Fruit fly (Drosophila melanogaster): ENCODE data around the gene alpha4GT1.

Gene alpha4GT1

DNA sequence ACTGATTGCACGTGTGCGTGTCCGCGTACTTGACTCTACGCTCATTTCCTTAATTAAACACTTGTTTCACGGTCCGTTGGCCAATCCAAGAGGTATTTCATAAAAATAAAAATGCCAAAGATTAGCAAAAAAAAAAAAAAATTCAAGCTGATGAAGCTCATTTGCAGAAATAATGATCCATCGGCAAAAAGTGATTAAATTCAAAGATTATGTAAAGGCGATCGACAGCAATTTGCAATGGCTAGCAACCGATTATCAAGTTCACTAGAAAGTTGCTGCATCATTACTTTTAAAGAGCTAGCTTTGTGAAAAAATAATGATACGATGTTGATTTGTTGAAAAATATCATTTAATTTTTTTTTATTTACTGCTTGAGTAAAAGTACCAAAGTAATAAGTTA is 13.5 kb downstream of the alpha4GT1 start:
- TF ChIP-seq Dfd (GFP tag; optimal IDR thresholded peaks at IDR 0.05) (no peak), Rel (GFP tag; optimal IDR thresholded peaks at IDR 0.05) (no peak), Rel (tag; optimal IDR thresholded peaks at IDR 0.05) (no peak), Vsx2 (GFP tag; optimal IDR thresholded peaks at IDR 0.05; ENCODE audit: partially characterized antibody) (no peak), usp (GFP tag; optimal IDR thresholded peaks at IDR 0.05) (no peak), Mio (GFP tag; optimal IDR thresholded peaks at IDR 0.05) (no peak), psq (GFP tag; optimal IDR thresholded peaks at IDR 0.05) (no peak), sage (GFP tag; optimal IDR thresholded peaks at IDR 0.05) (no peak), pan (optimal IDR thresholded peaks at IDR 0.05) (no peak), ey (GFP tag; optimal IDR thresholded peaks at IDR 0.05) (no peak), Hnf4 (GFP tag; optimal IDR thresholded peaks at IDR 0.05) (no peak), Hr78 (GFP tag; optimal IDR thresholded peaks at IDR 0.05) (no peak), br (GFP tag; optimal IDR thresholded peaks at IDR 0.05) (no peak), GATAd (GFP tag; optimal IDR thresholded peaks at IDR 0.05) (no peak), N (GFP tag; optimal IDR thresholded peaks at IDR 0.05) (no peak), woc (GFP tag; optimal IDR thresholded peaks at IDR 0.05) (no peak), fru (GFP tag; optimal IDR thresholded peaks at IDR 0.05) (no peak), h (GFP tag; optimal IDR thresholded peaks at IDR 0.05) (no peak), CG9705 (GFP tag; optimal IDR thresholded peaks at IDR 0.05) (no peak), tai (GFP tag; optimal IDR thresholded peaks at IDR 0.05) (no peak)

DNA sequence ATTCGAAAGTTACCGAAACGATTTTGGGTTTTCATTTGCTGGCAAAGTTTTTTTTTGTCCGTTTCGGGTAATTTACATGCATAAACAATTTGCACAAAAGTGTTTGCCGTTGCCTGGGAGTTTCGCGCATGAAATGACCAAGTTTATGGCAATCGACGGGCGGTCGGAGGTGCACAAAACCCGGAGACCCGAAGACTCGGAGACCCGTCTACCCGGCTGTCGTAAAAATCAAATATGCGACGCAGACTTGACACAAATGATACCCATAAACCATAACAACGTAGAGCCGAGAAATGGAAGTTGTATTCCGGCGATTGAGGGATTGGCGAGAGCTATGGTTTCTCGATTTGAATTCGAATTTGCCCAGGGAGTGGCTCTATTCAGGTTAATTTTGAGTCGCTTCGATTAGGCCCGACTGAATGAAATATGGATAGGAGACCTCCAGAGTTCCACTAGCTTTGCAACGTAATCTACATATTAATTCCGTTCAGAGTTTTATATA is 16.0 kb downstream of the alpha4GT1 start:
- TF ChIP-seq rgr (GFP tag; optimal IDR thresholded peaks at IDR 0.05): no peak
- TF ChIP-seq CrebA (GFP tag; optimal IDR thresholded peaks at IDR 0.05; ENCODE audit: borderline replicate concordance): no peak
- TF ChIP-seq sv (GFP tag; optimal IDR thresholded peaks at IDR 0.05): no peak
- TF ChIP-seq Dfd (GFP tag; optimal IDR thresholded peaks at IDR 0.05): no peak
- no peak for TF ChIP-seq woc (GFP tag; optimal IDR thresholded peaks at IDR 0.05)
- no peak for TF ChIP-seq Hnf4 (GFP tag; optimal IDR thresholded peaks at IDR 0.05)
- no peak for TF ChIP-seq dmrt93B (GFP tag; optimal IDR thresholded peaks at IDR 0.05)
- no peak for TF ChIP-seq Mio (GFP tag; optimal IDR thresholded peaks at IDR 0.05)
- no peak for TF ChIP-seq pan (optimal IDR thresholded peaks at IDR 0.05)
- no peak for TF ChIP-seq h (GFP tag; optimal IDR thresholded peaks at IDR 0.05)
- no peak for TF ChIP-seq HLH106 (tag; optimal IDR thresholded peaks at IDR 0.05)
- TF ChIP-seq jim (GFP tag; optimal IDR thresholded peaks at IDR 0.05): no peak
- no peak for TF ChIP-seq Myc (optimal IDR thresholded peaks at IDR 0.05)

DNA sequence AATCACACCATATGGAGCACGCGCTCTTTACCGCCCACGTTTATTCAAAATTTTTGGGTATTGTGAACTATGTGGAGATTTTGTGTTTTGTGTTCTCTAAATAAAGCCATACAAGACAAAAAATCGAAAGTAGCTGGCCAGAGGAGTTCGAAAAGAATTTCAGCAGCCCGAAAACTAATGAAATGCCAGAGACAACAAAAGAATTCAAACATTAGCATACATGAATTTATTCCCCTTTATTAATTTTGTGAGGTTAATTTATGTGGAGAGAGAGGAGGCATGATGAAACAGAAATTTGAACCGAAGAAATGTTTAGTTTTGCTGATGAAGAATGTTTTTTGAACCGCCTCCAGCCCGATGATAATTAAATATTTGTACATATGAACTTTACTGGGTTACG is 16.7 kb downstream of the alpha4GT1 start:
- no peak for TF ChIP-seq HLH106 (tag; optimal IDR thresholded peaks at IDR 0.05)
- TF ChIP-seq Vsx2 (GFP tag; optimal IDR thresholded peaks at IDR 0.05; ENCODE audit: partially characterized antibody): no peak
- TF ChIP-seq Mio (GFP tag; optimal IDR thresholded peaks at IDR 0.05): no peak
- no peak for TF ChIP-seq Hnf4 (GFP tag; optimal IDR thresholded peaks at IDR 0.05)
- no peak for TF ChIP-seq pan (optimal IDR thresholded peaks at IDR 0.05)
- no peak for TF ChIP-seq Abd-B (GFP tag; optimal IDR thresholded peaks at IDR 0.05)
- no peak for TF ChIP-seq woc (GFP tag; optimal IDR thresholded peaks at IDR 0.05)
- no peak for TF ChIP-seq sv (GFP tag; optimal IDR thresholded peaks at IDR 0.05)
- no peak for TF ChIP-seq ey (GFP tag; optimal IDR thresholded peaks at IDR 0.05)

DNA sequence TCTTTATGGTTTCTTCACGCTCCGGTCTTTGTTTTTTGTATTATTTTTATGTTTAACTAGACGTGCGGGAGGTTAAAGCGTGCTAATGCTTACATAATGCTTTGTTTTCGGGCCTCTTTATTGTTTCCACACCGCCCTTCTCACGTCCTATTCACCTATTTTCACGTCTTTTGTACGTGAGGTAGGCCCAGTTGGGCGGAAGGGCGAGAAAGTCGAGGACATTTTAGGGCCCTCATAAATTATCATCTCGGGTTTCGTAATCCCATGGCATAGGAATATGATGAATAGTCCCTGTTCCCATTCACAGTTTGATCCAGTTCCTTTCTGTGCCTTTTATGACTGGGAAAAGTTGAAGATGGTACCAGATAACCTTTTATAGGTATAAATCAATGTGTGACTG is 17.5 kb downstream of the alpha4GT1 start:
- TF ChIP-seq usp (GFP tag; optimal IDR thresholded peaks at IDR 0.05) (no peak), Mio (GFP tag; optimal IDR thresholded peaks at IDR 0.05) (no peak), sage (GFP tag; optimal IDR thresholded peaks at IDR 0.05) (no peak), HLH106 (tag; optimal IDR thresholded peaks at IDR 0.05) (no peak), woc (GFP tag; optimal IDR thresholded peaks at IDR 0.05) (no peak), Jra (GFP tag; optimal IDR thresholded peaks at IDR 0.05) (no peak)

DNA sequence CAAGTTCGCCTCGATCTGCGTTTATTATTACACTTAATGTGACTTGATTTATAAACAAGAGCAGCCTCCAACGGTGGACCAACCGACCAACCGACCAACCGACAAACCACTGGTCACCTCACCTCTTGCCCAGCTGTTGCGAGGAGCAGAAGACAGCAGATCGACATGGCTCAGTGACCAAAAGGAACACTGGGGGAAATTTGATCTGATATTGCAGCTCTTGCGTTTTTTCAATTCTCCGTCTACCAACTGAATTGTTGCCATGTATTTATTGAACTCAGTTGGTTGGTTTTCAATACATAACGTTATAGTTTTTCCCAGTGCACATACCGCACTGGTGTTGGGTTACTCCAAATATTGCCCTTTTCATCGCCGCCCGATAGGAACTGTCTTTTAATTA is 18.3 kb downstream of the alpha4GT1 start:
- TF ChIP-seq OdsH (GFP tag; optimal IDR thresholded peaks at IDR 0.05) (peak; percentile 2), CrebA (GFP tag; optimal IDR thresholded peaks at IDR 0.05; ENCODE audit: borderline replicate concordance) (no peak), foxo (GFP tag; optimal IDR thresholded peaks at IDR 0.05) (peak in 1 of 2 experiments; percentile 64), dl (GFP tag; optimal IDR thresholded peaks at IDR 0.05; ENCODE audit: insufficient read depth in 1 of 2, partially characterized antibody in 2 of 2) (no peak), Rel (GFP tag; optimal IDR thresholded peaks at IDR 0.05) (no peak), Rel (tag; optimal IDR thresholded peaks at IDR 0.05) (no peak), rgr (GFP tag; optimal IDR thresholded peaks at IDR 0.05) (peak; percentile 31), Sp1 (GFP tag; optimal IDR thresholded peaks at IDR 0.05) (peak; percentile 36), sv (GFP tag; optimal IDR thresholded peaks at IDR 0.05) (no peak), Dfd (GFP tag; optimal IDR thresholded peaks at IDR 0.05) (no peak), CG32264 (GFP tag; optimal IDR thresholded peaks at IDR 0.05) (no peak), Abd-B (GFP tag; optimal IDR thresholded peaks at IDR 0.05) (no peak), Dif (GFP tag; optimal IDR thresholded peaks at IDR 0.05; ENCODE audit: partially characterized antibody) (no peak), Hnf4 (GFP tag; optimal IDR thresholded peaks at IDR 0.05) (peak; percentile 21), psq (GFP tag; optimal IDR thresholded peaks at IDR 0.05) (peak; percentile 31), brk (GFP tag; optimal IDR thresholded peaks at IDR 0.05) (no peak), jim (GFP tag; optimal IDR thresholded peaks at IDR 0.05) (no peak), Myc (optimal IDR thresholded peaks at IDR 0.05) (no peak), HLH106 (tag; optimal IDR thresholded peaks at IDR 0.05) (peak; percentile 47), GATAd (GFP tag; optimal IDR thresholded peaks at IDR 0.05) (no peak), dmrt93B (GFP tag; optimal IDR thresholded peaks at IDR 0.05) (no peak), pan (optimal IDR thresholded peaks at IDR 0.05) (no peak), CG9705 (GFP tag; optimal IDR thresholded peaks at IDR 0.05) (no peak), ey (GFP tag; optimal IDR thresholded peaks at IDR 0.05) (peak; percentile 22), Hr78 (GFP tag; optimal IDR thresholded peaks at IDR 0.05) (no peak), woc (GFP tag; optimal IDR thresholded peaks at IDR 0.05) (peak; percentile 10), Mio (GFP tag; optimal IDR thresholded peaks at IDR 0.05) (no peak), dsf (GFP tag; optimal IDR thresholded peaks at IDR 0.05; ENCODE audit: borderline replicate concordance) (no peak), Jra (GFP tag; optimal IDR thresholded peaks at IDR 0.05) (no peak), h (GFP tag; optimal IDR thresholded peaks at IDR 0.05) (peak; percentile 37), Vsx2 (GFP tag; optimal IDR thresholded peaks at IDR 0.05; ENCODE audit: partially characterized antibody) (no peak), usp (GFP tag; optimal IDR thresholded peaks at IDR 0.05) (no peak), tai (GFP tag; optimal IDR thresholded peaks at IDR 0.05) (no peak)

Data from whole organism, wandering third instar larva.